Worm (Caenorhabditis elegans) whole organism, early embryonic: Measurements from ENCODE around the gene Y55F3C.9.
A peak's percentile ranks its signal among the peaks of the same experiment; 100 is the strongest.

Experiments used
- B0310.2 ChIP-seq: sonication (generic microtip); optimal IDR thresholded peaks from 2 replicates; lab custom pipeline; 2016; ENCODE audit warnings: mild to moderate bottlenecking, missing genetic modification characterization, missing compliant biosample characterization
- F13C5.2 ChIP-seq: sonication (generic microtip); optimal IDR thresholded peaks from 2 replicates; lab custom pipeline; 2017; ENCODE audit warnings: mild to moderate bottlenecking, missing genetic modification characterization, inconsistent platforms, missing compliant biosample characterization
- aly-1 ChIP-seq: sonication (generic microtip); optimal IDR thresholded peaks from 2 replicates; lab custom pipeline; 2016; ENCODE audit warnings: missing genetic modification characterization, missing compliant biosample characterization
- ama-1 ChIP-seq: fragments of 150-350 bp; optimal IDR thresholded peaks from 2 replicates; lab custom pipeline; 2014
- ceh-13 ChIP-seq: fragments of 200-800 bp; sonication (Bioruptor generic); optimal IDR thresholded peaks from 2 replicates; lab custom pipeline; 2018; ENCODE audit warnings: mild to moderate bottlenecking, missing genetic modification characterization, missing compliant biosample characterization
- ceh-36 ChIP-seq: sonication (generic microtip); optimal IDR thresholded peaks from 2 replicates; lab custom pipeline; 2016; ENCODE audit warnings: missing genetic modification characterization, inconsistent platforms, missing compliant biosample characterization
- ets-7 ChIP-seq: sonication (generic microtip); optimal IDR thresholded peaks from 2 replicates; lab custom pipeline; 2016; ENCODE audit warnings: missing genotype, missing genetic modification characterization, missing compliant biosample characterization
- flt-1 ChIP-seq: fragments of 200-800 bp; sonication (Bioruptor generic); IDR thresholded peaks from 2 replicates; pipeline ENCODE4 v1.3.6; 2022; ENCODE audit warnings: missing genetic modification characterization, missing compliant biosample characterization
- hmbx-1 ChIP-seq: sonication (generic microtip); optimal IDR thresholded peaks from 2 replicates; lab custom pipeline; 2016; ENCODE audit warnings: mild to moderate bottlenecking, missing genetic modification characterization, missing compliant biosample characterization
- hmg-4 ChIP-seq: fragments of 200-800 bp; sonication (Bioruptor generic); optimal IDR thresholded peaks from 2 replicates; lab custom pipeline; 2018; ENCODE audit warnings: mild to moderate bottlenecking, missing genetic modification characterization, missing compliant biosample characterization
- hnd-1 ChIP-seq: sonication (generic microtip); optimal IDR thresholded peaks from 2 replicates; lab custom pipeline; 2016; ENCODE audit warnings: missing genetic modification characterization, missing compliant biosample characterization
- pes-1 ChIP-seq: fragments of 200-800 bp; sonication (Bioruptor generic); IDR thresholded peaks from 2 replicates; pipeline ENCODE4 v1.3.6; 2022; ENCODE audit warnings: missing genetic modification reagents, missing genetic modification characterization, missing compliant biosample characterization
- scrt-1 ChIP-seq: fragments of 200-800 bp; sonication (Bioruptor generic); IDR thresholded peaks from 2 replicates; pipeline ENCODE4 v1.3.6; 2022; ENCODE audit warnings: missing genetic modification characterization, missing compliant biosample characterization
- sea-1 ChIP-seq: fragments of 200-800 bp; sonication (Bioruptor generic); conservative IDR thresholded peaks from 2 replicates; pipeline ENCODE4 v1.3.6; 2022; ENCODE audit warnings: missing genetic modification characterization, missing compliant biosample characterization
- tbx-11 ChIP-seq: fragments of 200-800 bp; sonication (Bioruptor generic); IDR thresholded peaks from 2 replicates; pipeline ENCODE4 v1.3.6; 2022; ENCODE audit warnings: missing genetic modification characterization, missing compliant biosample characterization
- tbx-37 ChIP-seq: fragments of 200-800 bp; sonication (Bioruptor generic); conservative IDR thresholded peaks from 2 replicates; pipeline ENCODE4 v1.3.6; 2022; ENCODE audit warnings: missing genetic modification reagents, missing genetic modification characterization, missing compliant biosample characterization
- tra-4 ChIP-seq: sonication (generic microtip); optimal IDR thresholded peaks from 2 replicates; lab custom pipeline; 2017; ENCODE audit warnings: missing genetic modification characterization, missing compliant biosample characterization

The Y55F3C.9 gene

DNA sequence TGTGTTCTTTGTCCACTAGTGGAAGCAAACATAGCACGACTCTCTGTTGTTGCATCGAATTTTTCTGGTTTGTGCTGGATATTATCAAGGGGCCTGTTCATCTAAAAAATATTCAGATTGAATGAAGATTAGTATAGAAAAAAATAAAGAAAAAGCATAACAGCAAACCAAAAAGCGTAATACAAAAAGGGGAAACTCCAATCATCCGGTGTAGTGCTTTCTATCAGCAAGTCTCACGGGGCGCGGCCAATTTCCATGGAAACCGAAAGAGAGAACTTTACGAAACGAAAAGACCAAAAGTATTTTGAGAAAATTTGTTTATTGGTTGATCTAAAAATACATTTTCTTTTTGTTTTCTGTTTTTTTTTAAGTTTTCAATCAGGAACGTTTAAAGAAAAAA, 29.7 kb downstream of the Y55F3C.9 start, which contains the start of gene Y55F3C.17:
Gene Y55F3C.17, minus strand, starts transcription at position 101 of the 400 bp plus-strand sequence.
- TF ChIP-seq pes-1, result no peak
- TF ChIP-seq ama-1 (lab: Kevin White, UChicago), result no peak
- TF ChIP-seq hmg-4, result no peak
- no peak for TF ChIP-seq hmbx-1 (tag; lab: Kevin White, UChicago)
- no peak for TF ChIP-seq ceh-13 (GFP tag; lab: Kevin White, UChicago)
- TF ChIP-seq F13C5.2 (tag; lab: Kevin White, UChicago), result no peak
- no peak for TF ChIP-seq tra-4
- no peak for TF ChIP-seq B0310.2 (tag; lab: Kevin White, UChicago)
- no peak for TF ChIP-seq aly-1 (tag; lab: Kevin White, UChicago)
- no peak for TF ChIP-seq tbx-37 (GFP tag; lab: Robert Waterston, UW)
- TF ChIP-seq hnd-1 (tag; lab: Kevin White, UChicago), result no peak
- no peak for TF ChIP-seq scrt-1 (GFP tag; lab: Robert Waterston, UW)
- no peak for TF ChIP-seq ets-7 (tag; lab: Kevin White, UChicago)
- no peak for TF ChIP-seq flt-1
- TF ChIP-seq tbx-11 (GFP tag; lab: Robert Waterston, UW), result no peak
- no peak for TF ChIP-seq ceh-36 (tag; lab: Kevin White, UChicago)
- no peak for TF ChIP-seq sea-1 (GFP tag; lab: Robert Waterston, UW)

DNA sequence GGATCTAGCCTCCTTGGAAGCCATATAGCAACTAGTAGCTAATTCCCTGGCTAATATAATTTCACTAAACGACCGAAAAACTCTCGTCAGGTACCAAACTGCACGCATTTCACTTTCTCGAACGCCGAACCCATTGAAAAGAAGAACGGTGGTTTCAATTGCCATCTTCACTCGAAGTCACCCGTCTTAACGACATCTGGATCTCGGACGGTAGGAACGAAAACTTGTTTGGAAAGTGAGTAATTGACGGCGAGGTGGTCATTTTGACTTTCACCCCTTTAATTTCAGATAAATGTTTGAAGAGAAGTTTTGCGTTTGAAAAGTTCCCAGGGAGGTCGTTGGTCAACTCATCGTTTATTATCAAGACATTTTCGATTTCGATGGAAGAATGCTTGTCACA, 43.2 kb downstream of the Y55F3C.9 start:
- no peak for TF ChIP-seq ceh-13 (GFP tag; lab: Kevin White, UChicago)
- no peak for TF ChIP-seq sea-1 (GFP tag; lab: Robert Waterston, UW)
- TF ChIP-seq F13C5.2 (tag; lab: Kevin White, UChicago), result no peak
- no peak for TF ChIP-seq tbx-37 (GFP tag; lab: Robert Waterston, UW)

DNA sequence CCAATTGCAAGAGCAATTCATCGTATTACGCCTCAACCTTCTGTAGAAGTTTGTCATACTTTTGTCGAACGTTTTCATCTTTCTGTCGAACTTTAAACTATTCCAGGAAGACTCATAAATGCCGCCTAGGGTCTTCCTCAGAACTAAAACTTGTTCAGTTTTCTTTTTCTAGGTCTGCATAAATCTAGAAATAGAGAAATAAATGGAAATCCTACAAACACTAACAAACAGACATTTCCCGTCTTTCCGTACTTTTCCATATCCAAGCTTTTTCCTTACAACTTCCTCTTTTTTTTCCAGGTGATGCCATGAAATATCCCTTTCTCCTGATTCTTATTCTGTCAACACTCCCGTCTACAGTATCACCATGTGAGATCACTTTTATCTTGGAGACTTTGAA, 43.8 kb downstream of the Y55F3C.9 start, which contains the start of gene cutl-28:
Gene cutl-28, plus strand, starts transcription at position 301 of the 400 bp plus-strand sequence.
- TF ChIP-seq ceh-36 (tag; lab: Kevin White, UChicago) (no peak), hnd-1 (tag; lab: Kevin White, UChicago) (no peak), tbx-11 (GFP tag; lab: Robert Waterston, UW) (no peak), ets-7 (tag; lab: Kevin White, UChicago) (no peak), ceh-13 (GFP tag; lab: Kevin White, UChicago) (no peak), F13C5.2 (tag; lab: Kevin White, UChicago) (no peak), ama-1 (lab: Kevin White, UChicago) (no peak)

DNA sequence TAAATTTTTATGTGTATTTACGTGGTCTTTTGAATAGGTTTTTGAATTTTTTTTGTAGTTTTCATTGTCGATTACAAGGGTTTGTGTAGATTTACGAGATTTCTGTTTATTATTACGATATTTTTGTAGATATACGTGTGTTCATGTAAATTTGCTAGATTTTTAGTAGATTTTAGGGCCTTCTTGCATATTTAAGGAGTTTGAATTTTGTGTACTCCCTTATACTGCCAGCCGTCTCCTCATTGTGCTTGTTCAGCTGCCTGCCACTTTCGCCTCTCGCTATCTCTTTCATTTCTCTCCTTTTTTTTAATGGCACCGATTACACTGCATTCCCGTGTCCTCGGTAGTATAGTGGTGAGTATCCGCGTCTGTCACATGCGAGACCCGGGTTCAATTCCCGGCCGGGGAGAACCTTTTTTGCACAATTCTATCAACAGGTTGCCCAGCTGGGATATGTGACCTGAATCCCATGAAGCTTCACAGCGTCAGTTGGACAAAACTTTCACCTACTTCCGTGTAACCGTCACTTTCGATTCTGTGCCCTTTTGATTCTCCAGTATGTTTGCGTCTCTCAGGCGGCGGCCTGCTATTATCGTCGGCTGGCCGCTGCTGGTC, 45.2 kb downstream of the Y55F3C.9 start:
- TF ChIP-seq scrt-1 (GFP tag; lab: Robert Waterston, UW) (peak; percentile 87), ets-7 (tag; lab: Kevin White, UChicago) (peak; percentile 50), tbx-37 (GFP tag; lab: Robert Waterston, UW) (peak; percentile 79), aly-1 (tag; lab: Kevin White, UChicago) (peak; percentile 84), B0310.2 (tag; lab: Kevin White, UChicago) (peak; percentile 73), ceh-13 (GFP tag; lab: Kevin White, UChicago) (peak; percentile 74), flt-1 (peak; percentile 86), hmg-4 (peak; percentile 93), ceh-36 (tag; lab: Kevin White, UChicago) (peak; percentile 68), tbx-11 (GFP tag; lab: Robert Waterston, UW) (peak; percentile 85), hmbx-1 (tag; lab: Kevin White, UChicago) (peak; percentile 41), F13C5.2 (tag; lab: Kevin White, UChicago) (peak; percentile 70), pes-1 (peak; percentile 89), sea-1 (GFP tag; lab: Robert Waterston, UW) (peak; percentile 85), tra-4 (peak; percentile 2), hnd-1 (tag; lab: Kevin White, UChicago) (peak; percentile 72), ama-1 (lab: Kevin White, UChicago) (no peak)

DNA sequence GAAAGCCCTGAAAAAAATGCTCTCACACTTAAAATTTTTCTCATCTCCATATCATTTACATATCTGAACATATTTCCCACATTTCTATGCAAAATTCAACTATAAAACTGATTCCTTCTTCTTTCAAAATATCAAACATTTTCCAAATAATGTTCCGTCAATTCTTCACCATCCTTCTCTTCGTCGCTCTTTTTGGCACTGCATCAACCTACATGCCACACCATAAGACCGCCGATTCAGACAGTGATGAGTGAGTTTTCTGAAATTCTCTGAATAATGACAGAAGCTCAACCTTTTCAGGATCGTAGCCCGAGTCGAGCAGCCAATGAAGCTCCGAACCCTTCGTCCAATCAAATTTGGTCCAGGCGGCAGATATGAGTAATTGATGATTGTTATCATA, 51.7 kb downstream of the Y55F3C.9 start, which contains the start of gene K11H12.5:
Gene K11H12.5, plus strand, starts transcription at position 301 of the 400 bp plus-strand sequence.
- TF ChIP-seq hmg-4, result no peak
- no peak for TF ChIP-seq ets-7 (tag; lab: Kevin White, UChicago)
- TF ChIP-seq scrt-1 (GFP tag; lab: Robert Waterston, UW), result no peak
- TF ChIP-seq ama-1 (lab: Kevin White, UChicago), result no peak
- no peak for TF ChIP-seq aly-1 (tag; lab: Kevin White, UChicago)
- no peak for TF ChIP-seq F13C5.2 (tag; lab: Kevin White, UChicago)
- TF ChIP-seq tbx-37 (GFP tag; lab: Robert Waterston, UW), result no peak
- TF ChIP-seq B0310.2 (tag; lab: Kevin White, UChicago), result no peak
- TF ChIP-seq sea-1 (GFP tag; lab: Robert Waterston, UW), result no peak

DNA sequence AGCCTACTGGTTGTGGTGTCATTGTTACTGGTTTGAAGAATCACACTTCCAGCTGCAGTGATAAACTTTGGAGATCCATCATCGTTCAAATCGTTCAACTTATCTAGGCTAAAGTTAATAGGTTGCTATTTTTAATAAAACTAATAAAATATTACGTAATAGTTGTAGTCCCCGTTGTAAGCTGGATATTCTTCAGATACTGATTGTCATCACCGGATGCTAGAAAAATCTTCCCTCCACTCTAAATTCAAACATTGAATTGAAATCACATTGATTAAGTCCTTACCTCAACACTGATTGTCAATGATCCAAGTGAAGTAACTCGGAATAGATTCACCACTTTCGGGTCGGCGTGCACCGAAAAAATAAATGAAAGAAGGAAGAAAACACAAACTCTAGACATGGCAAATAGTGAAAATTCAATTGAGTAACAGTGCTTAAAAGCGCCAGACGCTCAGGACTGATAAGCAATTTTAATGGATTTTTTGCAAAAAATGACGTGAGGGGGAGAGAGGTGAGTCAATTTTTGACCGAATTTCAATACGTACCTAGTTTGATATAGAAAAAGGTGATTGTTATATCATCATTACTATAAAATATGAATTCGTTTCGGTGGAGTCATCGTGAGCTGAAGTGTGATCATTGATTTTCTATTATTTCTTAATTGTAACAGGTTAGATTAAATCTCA, 52.4 kb downstream of the Y55F3C.9 start, which contains the start of the genes K11H12.4 and K11H12.10:
Gene K11H12.4, minus strand, starts transcription at position 413 of the 689 bp plus-strand sequence.
Gene K11H12.10, plus strand, starts transcription at position 605 of the 689 bp plus-strand sequence.
- TF ChIP-seq sea-1 (GFP tag; lab: Robert Waterston, UW) (no peak), tra-4 (no peak), hmbx-1 (tag; lab: Kevin White, UChicago) (no peak), tbx-37 (GFP tag; lab: Robert Waterston, UW) (no peak), ceh-13 (GFP tag; lab: Kevin White, UChicago) (no peak), flt-1 (no peak), aly-1 (tag; lab: Kevin White, UChicago) (no peak), hmg-4 (no peak), tbx-11 (GFP tag; lab: Robert Waterston, UW) (no peak), F13C5.2 (tag; lab: Kevin White, UChicago) (no peak), B0310.2 (tag; lab: Kevin White, UChicago) (no peak), ets-7 (tag; lab: Kevin White, UChicago) (no peak), scrt-1 (GFP tag; lab: Robert Waterston, UW) (no peak), pes-1 (no peak), hnd-1 (tag; lab: Kevin White, UChicago) (no peak), ama-1 (lab: Kevin White, UChicago) (no peak), ceh-36 (tag; lab: Kevin White, UChicago) (no peak)
